Fruit fly (Drosophila melanogaster): ENCODE measurements around the gene CG15864.

CG15864 gene

dm6 chr3R:8256040-8256439, 7.8 kb downstream of the CG15864 start (continued):
- TF ChIP-seq unc-4 (GFP tag; IDR thresholded peaks at IDR 0.05; ENCODE audit: partially characterized antibody) (no peak), sisA (GFP tag; IDR thresholded peaks at IDR 0.05) (no peak; the same call in 1 of the 2 replicates), CG30020 (tag; optimal IDR thresholded peaks at IDR 0.05) (no peak), pnt (GFP tag; optimal IDR thresholded peaks at IDR 0.05) (no peak), CG6813 (GFP tag; optimal IDR thresholded peaks at IDR 0.05) (peak; percentile 10), trh (GFP tag; optimal IDR thresholded peaks at IDR 0.05) (no peak), CG11398 (GFP tag; optimal IDR thresholded peaks at IDR 0.05) (no peak), otp (GFP tag; IDR thresholded peaks at IDR 0.05) (no peak), CG7271 (tag; optimal IDR thresholded peaks at IDR 0.05) (no peak), CG43689 (GFP tag; IDR thresholded peaks at IDR 0.05) (no peak), ci (GFP tag; IDR thresholded peaks at IDR 0.05) (no peak), gsb-n (tag; optimal IDR thresholded peaks at IDR 0.05) (no peak), sd (tag; optimal IDR thresholded peaks at IDR 0.05) (no peak), salm (tag; optimal IDR thresholded peaks at IDR 0.05) (no peak), peb (GFP tag; IDR thresholded peaks at IDR 0.05) (no peak), Hr51 (GFP tag; optimal IDR thresholded peaks at IDR 0.05) (peak in 1 of 2 experiments; percentile 52), kay (GFP tag; optimal IDR thresholded peaks at IDR 0.05) (no peak), CG16813 (GFP tag; IDR thresholded peaks at IDR 0.05; ENCODE audit: partially characterized antibody) (no peak), CG7745 (tag; optimal IDR thresholded peaks at IDR 0.05) (no peak), bbx (GFP tag; IDR thresholded peaks at IDR 0.05; ENCODE audit: partially characterized antibody) (no peak), caup (GFP tag; optimal IDR thresholded peaks at IDR 0.05; ENCODE audit: severe bottlenecking) (peak; percentile 31), ranshi (GFP tag; IDR thresholded peaks at IDR 0.05) (0 out of 2 replicates have a peak, but pooled peaks have one; percentile 17), CG8924 (tag; optimal IDR thresholded peaks at IDR 0.05) (peak; percentile 24), CG10543 (GFP tag; optimal IDR thresholded peaks at IDR 0.05) (no peak), nau (GFP tag; optimal IDR thresholded peaks at IDR 0.05) (no peak), az2 (GFP tag; optimal IDR thresholded peaks at IDR 0.05) (no peak), HLH3B (GFP tag; IDR thresholded peaks at IDR 0.05) (0 out of 2 replicates have a peak, but pooled peaks have one; percentile 25), repo (GFP tag; optimal IDR thresholded peaks at IDR 0.05) (no peak), CG17186 (GFP tag; optimal IDR thresholded peaks at IDR 0.05) (no peak), fru (optimal IDR thresholded peaks at IDR 0.05) (no peak), E2f2 (GFP tag; IDR thresholded peaks at IDR 0.05) (no peak), vnd (GFP tag; IDR thresholded peaks at IDR 0.05; ENCODE audit: partially characterized antibody) (no peak), Adf1 (GFP tag; IDR thresholded peaks at IDR 0.05) (no peak), Oli (tag; optimal IDR thresholded peaks at IDR 0.05) (peak; percentile 7), tio (GFP tag; optimal IDR thresholded peaks at IDR 0.05) (no peak), Atf3 (GFP tag; optimal IDR thresholded peaks at IDR 0.05) (no peak), CG9609 (GFP tag; optimal IDR thresholded peaks at IDR 0.05) (no peak), da (GFP tag; optimal IDR thresholded peaks at IDR 0.05) (no peak), CG13424 (tag; optimal IDR thresholded peaks at IDR 0.05) (peak; percentile 26), CG7839 (tag; optimal IDR thresholded peaks at IDR 0.05) (peak; percentile 59), dysf (GFP tag; IDR thresholded peaks at IDR 0.05) (peak; percentile 53; the same call in 2 of the 3 replicates), BEAF-32 (GFP tag; optimal IDR thresholded peaks at IDR 0.05) (no peak), CG17829 (tag; optimal IDR thresholded peaks at IDR 0.05) (no peak), Pdp1 (GFP tag; optimal IDR thresholded peaks at IDR 0.05) (peak in 1 of 2 experiments; percentile 21), CoRest (tag; optimal IDR thresholded peaks at IDR 0.05) (peak; percentile 43), CG7928 (GFP tag; optimal IDR thresholded peaks at IDR 0.05) (no peak), CG31388 (GFP tag; optimal IDR thresholded peaks at IDR 0.05) (no peak), Lhr (GFP tag; optimal IDR thresholded peaks at IDR 0.05) (no peak), CG11247 (GFP tag; IDR thresholded peaks at IDR 0.05) (no peak), CG32767 (GFP tag; IDR thresholded peaks at IDR 0.05) (no peak), chif (GFP tag; optimal IDR thresholded peaks at IDR 0.05) (no peak)
